Fruit fly (Drosophila melanogaster) S2 (cell line): Measurements from ENCODE around the gene CG13077.
A peak's percentile ranks its signal among the peaks of the same experiment; 100 is the strongest.

ENCODE experiments used
- CG8478 ChIP-seq: fragments of >200 bp; optimal IDR thresholded peaks from 2 replicates; lab custom pipeline; 2018
- CTCF ChIP-seq, 2 experiments: fragments of >200 bp; optimal IDR thresholded peaks; 2 replicates each; lab custom pipeline; 2018

The CG13077 gene

dm6 chr2L:19576299-19576971, 10.8 kb downstream of the CG13077 start:
- TF ChIP-seq CG8478: no peak

dm6 chr2L:19577187-19577765, 11.6 kb downstream of the CG13077 start, which contains the start of the genes spi and msb1l:
spi (minus strand) TSS chr2L:19577315.
msb1l (plus strand) TSS chr2L:19577701.
- TF ChIP-seq CG8478 (no peak), CTCF (optimal IDR thresholded peaks at IDR 0.05; lab: Kevin White, UChicago) (no peak)

dm6 chr2L:19579995-19580578, 14.4 kb downstream of the CG13077 start, which contains the start of gene Pmvk:
Pmvk (minus strand) TSS chr2L:19580351.
- TF ChIP-seq CTCF (optimal IDR thresholded peaks at IDR 0.05; lab: Kevin White, UChicago) (no peak), CG8478 (no peak)

- TF ChIP-seq CTCF (optimal IDR thresholded peaks at IDR 0.05; lab: Kevin White, UChicago) (peak in 1 of 2 experiments; percentile 29), CG8478 (no peak)
Measured at dm6 chr2L:19582185-19582584, 16.5 kb downstream of the CG13077 start, which contains the start of gene Hakai. Hakai (minus strand) TSS chr2L:19582474.

- TF ChIP-seq CG8478: no peak
- peak; percentile 26 to 68 for TF ChIP-seq CTCF (optimal IDR thresholded peaks at IDR 0.05; lab: Kevin White, UChicago)
Measured at dm6 chr2L:19583926-19584392, 18.3 kb downstream of the CG13077 start, which contains the start of the genes PCNA2 and CG10366. PCNA2 (minus strand) TSS chr2L:19583990. CG10366 (plus strand) TSS chr2L:19584235.

- TF ChIP-seq CG8478 (no peak), CTCF (optimal IDR thresholded peaks at IDR 0.05; lab: Kevin White, UChicago) (peak; percentile 7 to 28)
Measured at dm6 chr2L:19586436-19587333, 21.0 kb downstream of the CG13077 start, which contains the start of gene Lar. Lar (plus strand) TSS chr2L:19586623.

- TF ChIP-seq CG8478 (no peak), CTCF (optimal IDR thresholded peaks at IDR 0.05; lab: Kevin White, UChicago) (no peak)
Measured at dm6 chr2L:19587334-19587659, 21.6 kb downstream of the CG13077 start.

- TF ChIP-seq CTCF (optimal IDR thresholded peaks at IDR 0.05; lab: Kevin White, UChicago) (no peak), CG8478 (no peak)
Measured at dm6 chr2L:19588924-19589323, 23.3 kb downstream of the CG13077 start.

- no peak for TF ChIP-seq CG8478
- peak in 1 of 2 experiments; percentile 25 for TF ChIP-seq CTCF (optimal IDR thresholded peaks at IDR 0.05; lab: Kevin White, UChicago)
Measured at dm6 chr2L:19590629-19591028, 25.0 kb downstream of the CG13077 start.

dm6 chr2L:19594102-19594501, 28.4 kb downstream of the CG13077 start:
- TF ChIP-seq CTCF (optimal IDR thresholded peaks at IDR 0.05; lab: Kevin White, UChicago): no peak
- no peak for TF ChIP-seq CG8478

dm6 chr2L:19605365-19605921, 39.8 kb downstream of the CG13077 start:
- no peak for TF ChIP-seq CG8478
- no peak for TF ChIP-seq CTCF (optimal IDR thresholded peaks at IDR 0.05; lab: Kevin White, UChicago)

- TF ChIP-seq CG8478 (no peak), CTCF (optimal IDR thresholded peaks at IDR 0.05; lab: Kevin White, UChicago) (no peak)
Measured at dm6 chr2L:19606318-19606717, 40.7 kb downstream of the CG13077 start, which contains the start of gene CG46244. CG46244 (plus strand) TSS chr2L:19606569.
